Worm (Caenorhabditis elegans): ENCODE measurements around the gene cyp-35A2.

ce11 chrV:7330868-7331267 lies 33.1 kb downstream of the cyp-35A2 start, which contains the start of gene F10G2.2:
- no peak for TF ChIP-seq ama-1 (optimal IDR thresholded peaks at IDR 0.05)
- TF ChIP-seq flt-1 (GFP tag; IDR thresholded peaks at IDR 0.05) = no peak
- TF ChIP-seq pes-1 (GFP tag; IDR thresholded peaks at IDR 0.05) = no peak
- TF ChIP-seq tbx-11 (GFP tag; IDR thresholded peaks at IDR 0.05) = no peak
- TF ChIP-seq hmg-4 (GFP tag; optimal IDR thresholded peaks at IDR 0.05) = no peak
- TF ChIP-seq sea-1 (GFP tag; conservative IDR thresholded peaks at IDR 0.05) = no peak
